Worm (Caenorhabditis elegans) whole organism, early embryonic: Measurements from ENCODE around the gene ptr-15.

Source experiments
- B0310.2 ChIP-seq: sonication (generic microtip); optimal IDR thresholded peaks from 2 replicates; lab custom pipeline; 2016; ENCODE audit warnings: mild to moderate bottlenecking, missing genetic modification characterization, missing compliant biosample characterization
- F13C5.2 ChIP-seq: sonication (generic microtip); optimal IDR thresholded peaks from 2 replicates; lab custom pipeline; 2017; ENCODE audit warnings: mild to moderate bottlenecking, missing genetic modification characterization, inconsistent platforms, missing compliant biosample characterization
- ama-1 ChIP-seq: fragments of 150-350 bp; optimal IDR thresholded peaks from 2 replicates; lab custom pipeline; 2014
- ceh-13 ChIP-seq: fragments of 200-800 bp; sonication (Bioruptor generic); optimal IDR thresholded peaks from 2 replicates; lab custom pipeline; 2018; ENCODE audit warnings: mild to moderate bottlenecking, missing genetic modification characterization, missing compliant biosample characterization
- ceh-36 ChIP-seq: sonication (generic microtip); optimal IDR thresholded peaks from 2 replicates; lab custom pipeline; 2016; ENCODE audit warnings: missing genetic modification characterization, inconsistent platforms, missing compliant biosample characterization
- ets-7 ChIP-seq: sonication (generic microtip); optimal IDR thresholded peaks from 2 replicates; lab custom pipeline; 2016; ENCODE audit warnings: missing genotype, missing genetic modification characterization, missing compliant biosample characterization
- flt-1 ChIP-seq: fragments of 200-800 bp; sonication (Bioruptor generic); IDR thresholded peaks from 2 replicates; pipeline ENCODE4 v1.3.6; 2022; ENCODE audit warnings: missing genetic modification characterization, missing compliant biosample characterization
- hmbx-1 ChIP-seq: sonication (generic microtip); optimal IDR thresholded peaks from 2 replicates; lab custom pipeline; 2016; ENCODE audit warnings: mild to moderate bottlenecking, missing genetic modification characterization, missing compliant biosample characterization
- hnd-1 ChIP-seq: sonication (generic microtip); optimal IDR thresholded peaks from 2 replicates; lab custom pipeline; 2016; ENCODE audit warnings: missing genetic modification characterization, missing compliant biosample characterization
- pes-1 ChIP-seq: fragments of 200-800 bp; sonication (Bioruptor generic); IDR thresholded peaks from 2 replicates; pipeline ENCODE4 v1.3.6; 2022; ENCODE audit warnings: missing genetic modification reagents, missing genetic modification characterization, missing compliant biosample characterization
- sea-1 ChIP-seq: fragments of 200-800 bp; sonication (Bioruptor generic); conservative IDR thresholded peaks from 2 replicates; pipeline ENCODE4 v1.3.6; 2022; ENCODE audit warnings: missing genetic modification characterization, missing compliant biosample characterization
- tbx-11 ChIP-seq: fragments of 200-800 bp; sonication (Bioruptor generic); IDR thresholded peaks from 2 replicates; pipeline ENCODE4 v1.3.6; 2022; ENCODE audit warnings: missing genetic modification characterization, missing compliant biosample characterization
- tbx-37 ChIP-seq: fragments of 200-800 bp; sonication (Bioruptor generic); conservative IDR thresholded peaks from 2 replicates; pipeline ENCODE4 v1.3.6; 2022; ENCODE audit warnings: missing genetic modification reagents, missing genetic modification characterization, missing compliant biosample characterization
- tra-4 ChIP-seq: sonication (generic microtip); optimal IDR thresholded peaks from 2 replicates; lab custom pipeline; 2017; ENCODE audit warnings: missing genetic modification characterization, missing compliant biosample characterization

- TF ChIP-seq F13C5.2 (tag; lab: Kevin White, UChicago) = no peak
- no peak for TF ChIP-seq ets-7 (tag; lab: Kevin White, UChicago)
- no peak for TF ChIP-seq ama-1 (lab: Kevin White, UChicago)
- no peak for TF ChIP-seq hmbx-1 (tag; lab: Kevin White, UChicago)
- no peak for TF ChIP-seq tbx-11
- TF ChIP-seq hnd-1 (tag; lab: Kevin White, UChicago) = no peak
- no peak for TF ChIP-seq B0310.2
- no peak for TF ChIP-seq ceh-36
- TF ChIP-seq tra-4 = no peak
- no peak for TF ChIP-seq sea-1 (GFP tag; lab: Robert Waterston, UW)
- no peak for TF ChIP-seq ceh-13
- no peak for TF ChIP-seq flt-1
- no peak for TF ChIP-seq tbx-37
- no peak for TF ChIP-seq pes-1 (GFP tag; lab: Robert Waterston, UW)
These were observed 50.5 kb downstream of the ptr-15 start for ce11 chrV:6919251-6919650.
